Fruit fly (Drosophila melanogaster) whole organism: Measurements from ENCODE around the gene CG31609.

Experiments used
- CG8478 ChIP-seq: fragments of >200 bp; optimal IDR thresholded peaks from 2 replicates; lab custom pipeline; 2018; ENCODE audit warnings: inconsistent platforms
- Dll ChIP-seq: fragments of >200 bp; optimal IDR thresholded peaks from 2 replicates; lab custom pipeline; 2017
- EcR ChIP-seq, 2 experiments: fragments of >200 bp; optimal IDR thresholded peaks; 2 replicates each; lab custom pipeline; 2017; ENCODE audit warnings: missing biosample characterization in 2 of 2, missing genetic modification characterization in 2 of 2, missing genetic modification reagents in 2 of 2
- pan ChIP-seq: fragments of >200 bp; optimal IDR thresholded peaks from 2 replicates; lab custom pipeline; 2017
- psq ChIP-seq: fragments of >200 bp; optimal IDR thresholded peaks from 2 replicates; lab custom pipeline; 2017
- usp ChIP-seq: fragments of >200 bp; optimal IDR thresholded peaks from 2 replicates; lab custom pipeline; 2017; ENCODE audit warnings: missing biosample characterization, missing genetic modification characterization, mixed read lengths

Gene CG31609

dm6 chr2L:9125418-9125928, 28.1 kb downstream of the CG31609 start, which contains the start of gene CG32982:
Gene CG32982 (plus strand): TSS chr2L:9125737.
- no peak for TF ChIP-seq CG8478 (lab: Kevin White, UChicago)
- TF ChIP-seq pan = no peak
- TF ChIP-seq psq (lab: Kevin White, UChicago) = no peak

- TF ChIP-seq usp (GFP tag; lab: Kevin White, UChicago) = no peak
- no peak for TF ChIP-seq EcR (GFP tag; optimal IDR thresholded peaks at IDR 0.05; lab: Kevin White, UChicago)
- no peak for TF ChIP-seq Dll (lab: Kevin White, UChicago)
- no peak for TF ChIP-seq CG8478 (lab: Kevin White, UChicago)
- TF ChIP-seq pan = no peak
- TF ChIP-seq psq (lab: Kevin White, UChicago) = no peak
Measured at dm6 chr2L:9127072-9127646, 29.8 kb downstream of the CG31609 start.

dm6 chr2L:9130934-9131333, 33.6 kb downstream of the CG31609 start:
- TF ChIP-seq Dll (lab: Kevin White, UChicago) (no peak), pan (no peak)

- TF ChIP-seq EcR (GFP tag; optimal IDR thresholded peaks at IDR 0.05; lab: Kevin White, UChicago) = no peak
- no peak for TF ChIP-seq psq (lab: Kevin White, UChicago)
- no peak for TF ChIP-seq CG8478 (lab: Kevin White, UChicago)
- TF ChIP-seq pan = no peak
- no peak for TF ChIP-seq usp (GFP tag; lab: Kevin White, UChicago)
- no peak for TF ChIP-seq Dll (lab: Kevin White, UChicago)
Measured at dm6 chr2L:9133169-9133568, 35.8 kb downstream of the CG31609 start.

- no peak for TF ChIP-seq psq (lab: Kevin White, UChicago)
- TF ChIP-seq EcR (GFP tag; optimal IDR thresholded peaks at IDR 0.05; lab: Kevin White, UChicago) = no peak
- no peak for TF ChIP-seq CG8478 (lab: Kevin White, UChicago)
- TF ChIP-seq Dll (lab: Kevin White, UChicago) = no peak
- no peak for TF ChIP-seq usp (GFP tag; lab: Kevin White, UChicago)
- TF ChIP-seq pan = no peak
Measured at dm6 chr2L:9134209-9134608, 36.8 kb downstream of the CG31609 start.

dm6 chr2L:9134940-9135339, 37.6 kb downstream of the CG31609 start:
- TF ChIP-seq EcR (GFP tag; optimal IDR thresholded peaks at IDR 0.05; lab: Kevin White, UChicago) (no peak), Dll (lab: Kevin White, UChicago) (no peak), CG8478 (lab: Kevin White, UChicago) (no peak), psq (lab: Kevin White, UChicago) (no peak)

dm6 chr2L:9136712-9137111, 39.3 kb downstream of the CG31609 start:
- TF ChIP-seq CG8478 (lab: Kevin White, UChicago) (no peak), usp (GFP tag; lab: Kevin White, UChicago) (no peak), pan (no peak)

- TF ChIP-seq CG8478 (lab: Kevin White, UChicago) (no peak), usp (GFP tag; lab: Kevin White, UChicago) (no peak), pan (no peak), psq (lab: Kevin White, UChicago) (no peak), Dll (lab: Kevin White, UChicago) (no peak), EcR (GFP tag; optimal IDR thresholded peaks at IDR 0.05; lab: Kevin White, UChicago) (no peak)
Measured at dm6 chr2L:9140945-9141440, 43.6 kb downstream of the CG31609 start.

dm6 chr2L:9145761-9146160, 48.4 kb downstream of the CG31609 start:
- no peak for TF ChIP-seq psq (lab: Kevin White, UChicago)
- TF ChIP-seq pan = no peak

dm6 chr2L:9146270-9146975, 49.1 kb downstream of the CG31609 start:
- TF ChIP-seq pan (no peak), EcR (GFP tag; optimal IDR thresholded peaks at IDR 0.05; lab: Kevin White, UChicago) (no peak), CG8478 (lab: Kevin White, UChicago) (no peak), Dll (lab: Kevin White, UChicago) (no peak), usp (GFP tag; lab: Kevin White, UChicago) (no peak), psq (lab: Kevin White, UChicago) (no peak)
